Fruit fly (Drosophila melanogaster): Measurements from ENCODE around the gene CG5895.
A peak's percentile ranks its signal among the peaks of the same experiment; 100 is the strongest.

Gene CG5895

dm6 chr3L:16039063-16039462, 3.8 kb downstream of the CG5895 start:
- no peak for TF ChIP-seq CG6808 (GFP tag; optimal IDR thresholded peaks at IDR 0.05)
- TF ChIP-seq Smox (GFP tag; optimal IDR thresholded peaks at IDR 0.05): no peak
- no peak for TF ChIP-seq CG6854 (GFP tag; optimal IDR thresholded peaks at IDR 0.05)
- TF ChIP-seq eg (GFP tag; IDR thresholded peaks at IDR 0.05): no peak
- no peak for TF ChIP-seq dsx (GFP tag; optimal IDR thresholded peaks at IDR 0.05; ENCODE audit: poor library complexity, severe bottlenecking)
- no peak for TF ChIP-seq Sox102F (GFP tag; optimal IDR thresholded peaks at IDR 0.05)
- no peak for TF ChIP-seq CG6792 (GFP tag; optimal IDR thresholded peaks at IDR 0.05)
- TF ChIP-seq OdsH (GFP tag; optimal IDR thresholded peaks at IDR 0.05): no peak
- no peak for TF ChIP-seq Hr4 (GFP tag; optimal IDR thresholded peaks at IDR 0.05)
- no peak for TF ChIP-seq CG3919 (GFP tag; optimal IDR thresholded peaks at IDR 0.05)
- no peak for TF ChIP-seq Sox14 (GFP tag; optimal IDR thresholded peaks at IDR 0.05)
- TF ChIP-seq Hr38 (GFP tag; optimal IDR thresholded peaks at IDR 0.05): no peak
- TF ChIP-seq lz (GFP tag; optimal IDR thresholded peaks at IDR 0.05): no peak
- no peak for TF ChIP-seq CG11294 (GFP tag; IDR thresholded peaks at IDR 0.05)
- TF ChIP-seq vri (GFP tag; optimal IDR thresholded peaks at IDR 0.05): no peak

- TF ChIP-seq Smox (GFP tag; optimal IDR thresholded peaks at IDR 0.05) (no peak), Met (GFP tag; optimal IDR thresholded peaks at IDR 0.05) (peak; percentile 15), lz (GFP tag; optimal IDR thresholded peaks at IDR 0.05) (no peak), Eip75B (GFP tag; optimal IDR thresholded peaks at IDR 0.05) (no peak), CG6808 (GFP tag; optimal IDR thresholded peaks at IDR 0.05) (no peak), CG8319 (GFP tag; optimal IDR thresholded peaks at IDR 0.05) (no peak), svp (GFP tag) (peak; percentile 51), Ets21C (GFP tag; optimal IDR thresholded peaks at IDR 0.05) (no peak), salr (GFP tag; optimal IDR thresholded peaks at IDR 0.05) (no peak), CG4318 (GFP tag; optimal IDR thresholded peaks at IDR 0.05) (no peak), Blimp-1 (GFP tag; optimal IDR thresholded peaks at IDR 0.05) (no peak), CG31627 (GFP tag; optimal IDR thresholded peaks at IDR 0.05) (no peak), CG16779 (tag; optimal IDR thresholded peaks at IDR 0.05) (no peak), CG11762 (GFP tag; optimal IDR thresholded peaks at IDR 0.05; ENCODE audit: insufficient read depth) (no peak)
These were observed 5.1 kb downstream of the CG5895 start for dm6 chr3L:16040389-16040788.

dm6 chr3L:16041260-16042079, 6.2 kb downstream of the CG5895 start:
- TF ChIP-seq CG4318 (GFP tag; optimal IDR thresholded peaks at IDR 0.05) (no peak), acj6 (GFP tag; optimal IDR thresholded peaks at IDR 0.05) (peak; percentile 16), CG8319 (GFP tag; optimal IDR thresholded peaks at IDR 0.05) (no peak), CG6808 (GFP tag; optimal IDR thresholded peaks at IDR 0.05) (peak; percentile 89), CG3919 (GFP tag; optimal IDR thresholded peaks at IDR 0.05) (peak; percentile 27), CG7368 (GFP tag; optimal IDR thresholded peaks at IDR 0.05) (peak; percentile 28), Eip78C (GFP tag) (peak; percentile 76), CG32006 (GFP tag; optimal IDR thresholded peaks at IDR 0.05) (peak; percentile 36), CG15336 (GFP tag; IDR thresholded peaks at IDR 0.05) (peak; percentile 64), spab (GFP tag; optimal IDR thresholded peaks at IDR 0.05) (peak; percentile 60), net (GFP tag; optimal IDR thresholded peaks at IDR 0.05) (peak; percentile 43), vri (GFP tag; optimal IDR thresholded peaks at IDR 0.05) (peak; percentile 31), CG16779 (tag; optimal IDR thresholded peaks at IDR 0.05) (peak; percentile 73), Eip93F (GFP tag; optimal IDR thresholded peaks at IDR 0.05) (peak; percentile 59), ss (GFP tag; optimal IDR thresholded peaks at IDR 0.05) (peak; percentile 92 to 96), Sox14 (GFP tag; optimal IDR thresholded peaks at IDR 0.05) (peak; percentile 61), Sox102F (GFP tag; optimal IDR thresholded peaks at IDR 0.05) (peak; percentile 23), CG11294 (GFP tag; IDR thresholded peaks at IDR 0.05) (peak; percentile 40; the same call in 1 of the 2 replicates), salr (GFP tag; optimal IDR thresholded peaks at IDR 0.05) (peak; percentile 42 to 73), CG11762 (GFP tag; optimal IDR thresholded peaks at IDR 0.05; ENCODE audit: insufficient read depth) (peak; percentile 12), CG6163 (GFP tag; IDR thresholded peaks at IDR 0.05) (peak; percentile 65), svp (GFP tag) (peak; percentile 98), Blimp-1 (GFP tag; optimal IDR thresholded peaks at IDR 0.05) (peak; percentile 55), CG8632 (GFP tag; optimal IDR thresholded peaks at IDR 0.05) (peak; percentile 40), Eip75B (GFP tag; optimal IDR thresholded peaks at IDR 0.05) (no peak), Met (GFP tag; optimal IDR thresholded peaks at IDR 0.05) (peak; percentile 22), Smox (GFP tag; optimal IDR thresholded peaks at IDR 0.05) (peak; percentile 4), CG10669 (GFP tag; optimal IDR thresholded peaks at IDR 0.05) (peak; percentile 49), CG1621 (tag; optimal IDR thresholded peaks at IDR 0.05) (peak; percentile 75), CG9139 (GFP tag; optimal IDR thresholded peaks at IDR 0.05) (peak; percentile 90), CG8119 (GFP tag; IDR thresholded peaks at IDR 0.05) (peak; percentile 79), pdm3 (GFP tag; optimal IDR thresholded peaks at IDR 0.05) (peak; percentile 15), Hr4 (GFP tag; optimal IDR thresholded peaks at IDR 0.05) (peak; percentile 29), Sox15 (GFP tag; optimal IDR thresholded peaks at IDR 0.05) (no peak)
